Fruit fly (Drosophila melanogaster) whole organism, embryonic: Measurements from ENCODE around the gene Cog2.

ENCODE experiments used
- Ada2b ChIP-seq: fragments of 200-800 bp; sonication (Bioruptor generic); IDR thresholded peaks from 2 replicates; pipeline ENCODE4 v1.3.6; 2022; ENCODE audit warnings: missing biosample characterization, missing genetic modification characterization
- Antp ChIP-seq: fragments of 200-800 bp; sonication (Bioruptor generic); optimal IDR thresholded peaks from 3 replicates; lab custom pipeline; 2016; ENCODE audit warnings: missing biosample characterization, missing genetic modification characterization
- B-H1 ChIP-seq: fragments of 200-800 bp; sonication (Bioruptor generic); IDR thresholded peaks from 3 replicates; pipeline ENCODE4 v1.3.6; 2022; ENCODE audit warnings: missing biosample characterization, missing genetic modification characterization
- CG10209 ChIP-seq: fragments of 200-800 bp; sonication (Bioruptor generic); optimal IDR thresholded peaks from 3 replicates; lab custom pipeline; 2017; ENCODE audit warnings: missing biosample characterization, mild to moderate bottlenecking, missing genetic modification characterization, missing genetic modification reagents
- CG10274 ChIP-seq: fragments of 200-800 bp; sonication (Bioruptor generic); optimal IDR thresholded peaks from 3 replicates; lab custom pipeline; 2017; ENCODE audit warnings: missing biosample characterization, mild to moderate bottlenecking, missing genetic modification characterization
- CG11398 ChIP-seq: fragments of 200-800 bp; sonication (Bioruptor generic); optimal IDR thresholded peaks from 2 replicates; lab custom pipeline; 2016; ENCODE audit warnings: missing biosample characterization, missing genetic modification characterization
- CG11723 ChIP-seq: fragments of 200-800 bp; sonication (Bioruptor generic); optimal IDR thresholded peaks from 2 replicates; lab custom pipeline; 2017; ENCODE audit warnings: missing biosample characterization, mild to moderate bottlenecking, missing genetic modification characterization
- CG13123 ChIP-seq: fragments of 200-800 bp; sonication (Bioruptor generic); optimal IDR thresholded peaks from 2 replicates; lab custom pipeline; 2016; ENCODE audit warnings: missing biosample characterization, missing genetic modification characterization
- CG13775 ChIP-seq: fragments of 200-800 bp; sonication (Bioruptor generic); optimal IDR thresholded peaks from 3 replicates; lab custom pipeline; 2017; ENCODE audit warnings: missing biosample characterization, mild to moderate bottlenecking, missing genetic modification characterization
- CG14014 ChIP-seq: fragments of 200-800 bp; sonication (Bioruptor generic); IDR thresholded peaks from 2 replicates; pipeline ENCODE4 v1.3.6; 2022; ENCODE audit warnings: missing biosample characterization, missing genetic modification characterization
- CG14710 ChIP-seq: fragments of 200-800 bp; sonication (Bioruptor generic); optimal IDR thresholded peaks from 3 replicates; lab custom pipeline; 2019; ENCODE audit warnings: missing biosample characterization, mild to moderate bottlenecking, missing genetic modification characterization, moderate library complexity
- CG15269 ChIP-seq: fragments of 200-800 bp; sonication (Bioruptor generic); optimal IDR thresholded peaks from 2 replicates; lab custom pipeline; 2018; ENCODE audit warnings: missing biosample characterization, mild to moderate bottlenecking, missing genetic modification characterization, moderate library complexity
- CG17385 ChIP-seq: fragments of 200-800 bp; sonication (Bioruptor generic); optimal IDR thresholded peaks from 3 replicates; lab custom pipeline; 2018; ENCODE audit warnings: missing biosample characterization, mild to moderate bottlenecking, missing genetic modification characterization
- CG30020 ChIP-seq: fragments of 200-800 bp; optimal IDR thresholded peaks from 2 replicates; lab custom pipeline; 2019; ENCODE audit warnings: missing biosample characterization, mild to moderate bottlenecking, missing genetic modification characterization, moderate library complexity
- CG30403 ChIP-seq: fragments of 200-800 bp; sonication (Bioruptor generic); optimal IDR thresholded peaks from 3 replicates; lab custom pipeline; 2016; ENCODE audit warnings: missing biosample characterization, missing genetic modification characterization
- CG32772 ChIP-seq: fragments of 200-800 bp; sonication (Bioruptor generic); IDR thresholded peaks from 2 replicates; pipeline ENCODE4 v1.3.6; 2022; ENCODE audit warnings: missing biosample characterization, missing genetic modification characterization
- CG3281 ChIP-seq: fragments of 200-800 bp; sonication (Bioruptor generic); optimal IDR thresholded peaks from 3 replicates; lab custom pipeline; 2017; ENCODE audit warnings: missing biosample characterization, mild to moderate bottlenecking, missing genetic modification characterization
- CG7357 ChIP-seq: fragments of 200-800 bp; sonication (Bioruptor generic); IDR thresholded peaks from 3 replicates; pipeline ENCODE4 v1.3.6; 2022; ENCODE audit warnings: missing biosample characterization, missing genetic modification characterization
- CG8388 ChIP-seq: fragments of 200-800 bp; sonication (Bioruptor generic); optimal IDR thresholded peaks from 2 replicates; lab custom pipeline; 2019; ENCODE audit warnings: missing biosample characterization, mild to moderate bottlenecking, missing genetic modification characterization, moderate library complexity
- Drgx ChIP-seq: fragments of 200-800 bp; sonication (Bioruptor generic); IDR thresholded peaks from 2 replicates; pipeline ENCODE4 v1.3.6; 2022; ENCODE audit warnings: missing biosample characterization, missing genetic modification characterization
- Gug ChIP-seq: fragments of 200-800 bp; sonication (Bioruptor generic); IDR thresholded peaks from 4 replicates; pipeline ENCODE4 v1.3.6; 2022; ENCODE audit warnings: missing biosample characterization, missing genetic modification characterization
- H2.0 ChIP-seq: fragments of 200-800 bp; sonication (Bioruptor generic); IDR thresholded peaks from 2 replicates; pipeline ENCODE4 v1.3.6; 2022; ENCODE audit warnings: missing biosample characterization, missing genetic modification characterization
- HmgZ ChIP-seq: fragments of 200-800 bp; sonication (Bioruptor generic); optimal IDR thresholded peaks from 2 replicates; lab custom pipeline; 2018; ENCODE audit warnings: missing biosample characterization, mild to moderate bottlenecking, missing genetic modification characterization
- Hr3 ChIP-seq: fragments of 200-800 bp; sonication (Bioruptor generic); optimal IDR thresholded peaks from 3 replicates; lab custom pipeline; 2016; ENCODE audit warnings: missing biosample characterization, missing genetic modification characterization
- Hr78 ChIP-seq, 2 experiments: fragments of 200-800 bp in 1 of 2; fragments of >200 bp in 1 of 2; sonication (Bioruptor generic) in 1 of 2; optimal IDR thresholded peaks; 2 replicates each; lab custom pipeline; 2017 to 2019; ENCODE audit warnings: missing biosample characterization in 2 of 2, missing genetic modification characterization in 2 of 2, mild to moderate bottlenecking in 1 of 2, moderate library complexity in 1 of 2
- MTF-1 ChIP-seq: fragments of 200-800 bp; sonication (Bioruptor generic); optimal IDR thresholded peaks from 2 replicates; lab custom pipeline; 2018; ENCODE audit warnings: missing biosample characterization, mild to moderate bottlenecking, missing genetic modification characterization, borderline replicate concordance
- NC2α ChIP-seq: fragments of 200-800 bp; sonication (Bioruptor generic); optimal IDR thresholded peaks from 2 replicates; lab custom pipeline; 2016; ENCODE audit warnings: missing biosample characterization, missing genetic modification characterization
- Neu2 ChIP-seq: fragments of 200-800 bp; sonication (Bioruptor generic); optimal IDR thresholded peaks from 3 replicates; lab custom pipeline; 2016; ENCODE audit warnings: missing biosample characterization, missing genetic modification characterization, borderline replicate concordance
- Oli ChIP-seq: fragments of 200-800 bp; sonication (Bioruptor generic); optimal IDR thresholded peaks from 2 replicates; lab custom pipeline; 2018; ENCODE audit warnings: missing biosample characterization, mild to moderate bottlenecking, missing genetic modification characterization, moderate library complexity
- Ptx1 ChIP-seq: fragments of 200-800 bp; sonication (Bioruptor generic); IDR thresholded peaks from 2 replicates; pipeline ENCODE4 v1.3.6; 2022; ENCODE audit warnings: missing biosample characterization, missing genetic modification characterization
- Xrp1 ChIP-seq: fragments of 200-800 bp; sonication (Bioruptor generic); IDR thresholded peaks from 2 replicates; pipeline ENCODE4 v1.3.6; 2022; ENCODE audit warnings: missing biosample characterization, missing genetic modification characterization
- az2 ChIP-seq: fragments of 200-800 bp; sonication (Bioruptor generic); optimal IDR thresholded peaks from 3 replicates; lab custom pipeline; 2016; ENCODE audit warnings: missing biosample characterization, missing genetic modification characterization
- caup ChIP-seq: fragments of 200-800 bp; sonication (Bioruptor generic); optimal IDR thresholded peaks from 3 replicates; lab custom pipeline; 2017; ENCODE audit warnings: missing biosample characterization, mild to moderate bottlenecking, missing genetic modification characterization, moderate library complexity; ENCODE audit not compliant: severe bottlenecking
- cg ChIP-seq: fragments of 200-800 bp; sonication (Bioruptor generic); optimal IDR thresholded peaks from 3 replicates; lab custom pipeline; 2019; ENCODE audit warnings: missing biosample characterization, mild to moderate bottlenecking, missing genetic modification characterization, moderate library complexity
- crp ChIP-seq, 2 experiments: fragments of 200-800 bp; sonication (Bioruptor generic); optimal IDR thresholded peaks; 2 replicates in 1 of 2; 3 replicates in 1 of 2; lab custom pipeline; 2017; ENCODE audit warnings: missing biosample characterization in 2 of 2, missing genetic modification characterization in 2 of 2, mild to moderate bottlenecking in 1 of 2, moderate library complexity in 1 of 2
- disco-r ChIP-seq: fragments of 200-800 bp; sonication (Bioruptor generic); optimal IDR thresholded peaks from 2 replicates; lab custom pipeline; 2016; ENCODE audit warnings: missing biosample characterization, missing genetic modification characterization
- ftz-f1 ChIP-seq: fragments of 200-800 bp; sonication (Bioruptor generic); optimal IDR thresholded peaks from 2 replicates; lab custom pipeline; 2016; ENCODE audit warnings: missing biosample characterization, missing genetic modification characterization
- gsb-n ChIP-seq: fragments of 200-800 bp; sonication (Bioruptor generic); optimal IDR thresholded peaks from 3 replicates; lab custom pipeline; 2018; ENCODE audit warnings: missing biosample characterization, mild to moderate bottlenecking, missing genetic modification characterization
- jigr1 ChIP-seq: fragments of 200-800 bp; sonication (Bioruptor generic); IDR thresholded peaks from 3 replicates; pipeline ENCODE4 v1.3.6; 2022; ENCODE audit warnings: missing biosample characterization, missing genetic modification characterization
- ken ChIP-seq: fragments of 200-800 bp; sonication (Bioruptor generic); IDR thresholded peaks from 3 replicates; pipeline ENCODE4 v1.3.6; 2022; ENCODE audit warnings: missing biosample characterization, missing genetic modification characterization
- oc ChIP-seq: fragments of 200-800 bp; sonication (Bioruptor generic); optimal IDR thresholded peaks from 2 replicates; lab custom pipeline; 2018; ENCODE audit warnings: missing biosample characterization, mild to moderate bottlenecking, missing genetic modification characterization, moderate library complexity
- pfk ChIP-seq: fragments of 200-800 bp; sonication (Bioruptor generic); optimal IDR thresholded peaks from 2 replicates; lab custom pipeline; 2018; ENCODE audit warnings: missing biosample characterization, mild to moderate bottlenecking, missing genetic modification characterization, moderate library complexity
- pros ChIP-seq: fragments of 200-800 bp; sonication (Bioruptor generic); optimal IDR thresholded peaks from 3 replicates; lab custom pipeline; 2019; ENCODE audit warnings: missing biosample characterization, mild to moderate bottlenecking, missing genetic modification characterization, moderate library complexity
- ro ChIP-seq: fragments of 200-800 bp; sonication (Bioruptor generic); IDR thresholded peaks from 2 replicates; pipeline ENCODE4 v1.3.6; 2022; ENCODE audit warnings: missing biosample characterization, missing genetic modification characterization
- stwl ChIP-seq: fragments of 200-800 bp; sonication (Bioruptor generic); optimal IDR thresholded peaks from 3 replicates; lab custom pipeline; 2018; ENCODE audit warnings: missing biosample characterization, mild to moderate bottlenecking, missing genetic modification characterization, moderate library complexity
- tup ChIP-seq: fragments of 200-800 bp; sonication (Bioruptor generic); optimal IDR thresholded peaks from 2 replicates; lab custom pipeline; 2016; ENCODE audit warnings: missing biosample characterization, mild to moderate bottlenecking, missing genetic modification characterization, moderate library complexity
- wdn ChIP-seq: fragments of 200-800 bp; sonication (Bioruptor generic); IDR thresholded peaks from 2 replicates; pipeline ENCODE4 v1.3.6; 2022; ENCODE audit warnings: missing biosample characterization, missing genetic modification characterization
- zen2 ChIP-seq: fragments of 200-800 bp; sonication (Bioruptor generic); IDR thresholded peaks from 3 replicates; pipeline ENCODE4 v1.3.6; 2022; ENCODE audit warnings: missing biosample characterization, missing genetic modification characterization; ENCODE audit not compliant: partially characterized antibody

Gene Cog2

DNA sequence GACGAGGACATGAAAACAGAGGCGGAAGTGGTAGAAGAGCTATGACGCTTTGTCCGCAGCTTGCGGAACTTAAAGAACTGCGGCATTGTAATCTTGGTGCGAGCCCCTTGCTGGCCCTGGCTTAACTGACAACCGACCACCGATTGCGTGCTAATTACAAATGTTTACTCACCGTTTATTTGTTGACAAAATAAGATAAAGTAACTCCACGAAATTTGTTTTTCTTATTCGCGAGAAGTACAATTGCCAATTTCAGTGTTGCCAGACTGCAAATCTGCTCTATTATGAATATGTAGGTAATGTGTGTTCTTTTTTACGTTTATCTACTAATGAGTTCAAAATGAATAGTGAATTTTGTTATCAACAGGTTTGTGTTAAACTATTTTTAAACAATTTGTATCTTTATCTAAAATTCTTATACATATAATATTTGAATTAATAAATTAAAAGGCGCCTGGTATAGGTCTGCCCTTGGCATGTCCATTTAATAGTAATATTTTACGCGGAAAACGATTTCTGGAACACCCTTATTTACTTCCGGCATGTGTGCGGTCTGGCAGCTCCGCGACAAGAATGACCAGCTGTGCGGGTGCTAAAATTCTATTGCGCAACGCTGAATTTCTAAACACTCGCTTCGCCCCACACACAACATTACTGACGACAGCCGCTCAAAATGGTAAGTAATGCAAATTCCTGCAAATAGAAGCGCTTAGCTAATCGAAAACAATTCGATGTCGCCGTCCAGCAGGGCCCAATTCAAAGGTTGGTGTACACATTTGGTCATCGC, 4.6 kb downstream of the Cog2 start, which contains the start of the genes Atg4b and Hibch (continued):
- TF ChIP-seq CG30403 (peak; percentile 91), jigr1 (peak; percentile 45; the same call in 1 of the 3 replicates), ken (GFP tag; lab: Robert Waterston, UW) (peak; percentile 78; the same call in 2 of the 3 replicates), caup (peak; percentile 82), ftz-f1 (GFP tag; lab: Kevin White, UChicago) (no peak), wdn (GFP tag; lab: Robert Waterston, UW) (peak; percentile 79), CG14014 (GFP tag; lab: Robert Waterston, UW) (peak; percentile 69), oc (tag; lab: Kevin White, UChicago) (no peak), ro (GFP tag; lab: Robert Waterston, UW) (peak; percentile 20; the same call in 1 of the 2 replicates), CG10209 (GFP tag; lab: Kevin White, UChicago) (peak; percentile 85), CG32772 (GFP tag; lab: Robert Waterston, UW) (peak; percentile 62), Ptx1 (GFP tag; lab: Robert Waterston, UW) (peak; percentile 90), disco-r (GFP tag; lab: Kevin White, UChicago) (no peak), Hr78 (GFP tag; optimal IDR thresholded peaks at IDR 0.05; lab: Kevin White, UChicago) (no peak), Neu2 (GFP tag; lab: Kevin White, UChicago) (no peak), CG7357 (GFP tag; lab: Robert Waterston, UW) (peak; percentile 68), Hr3 (peak; percentile 84), zen2 (no peak), CG11398 (GFP tag; lab: Kevin White, UChicago) (no peak), MTF-1 (GFP tag; lab: Kevin White, UChicago) (peak; percentile 27), Drgx (GFP tag; lab: Robert Waterston, UW) (peak; percentile 72), stwl (tag; lab: Kevin White, UChicago) (peak; percentile 51), pros (GFP tag; lab: Kevin White, UChicago) (no peak), CG30020 (tag; lab: Kevin White, UChicago) (peak; percentile 79), az2 (GFP tag; lab: Kevin White, UChicago) (peak; percentile 82), HmgZ (peak; percentile 77), NC2α (no peak), CG13775 (GFP tag; lab: Kevin White, UChicago) (peak; percentile 87), Xrp1 (GFP tag; lab: Robert Waterston, UW) (peak; percentile 86), gsb-n (tag; lab: Kevin White, UChicago) (no peak), pfk (GFP tag; lab: Kevin White, UChicago) (peak; percentile 47), H2.0 (peak; percentile 60), CG11723 (GFP tag; lab: Kevin White, UChicago) (peak; percentile 67), CG14710 (peak; percentile 91), CG15269 (tag; lab: Kevin White, UChicago) (peak; percentile 85), CG3281 (GFP tag; lab: Kevin White, UChicago) (peak; percentile 88), Gug (peak; percentile 81), crp (GFP tag; optimal IDR thresholded peaks at IDR 0.05; lab: Kevin White, UChicago) (peak; percentile 48 to 91), CG13123 (GFP tag; lab: Kevin White, UChicago) (peak; percentile 63), Ada2b (peak; percentile 79), CG10274 (GFP tag; lab: Kevin White, UChicago) (peak; percentile 44), tup (GFP tag; lab: Kevin White, UChicago) (peak; percentile 11), CG17385 (peak; percentile 64), CG8388 (GFP tag; lab: Kevin White, UChicago) (peak; percentile 76), cg (no peak), B-H1 (GFP tag; lab: Robert Waterston, UW) (peak; percentile 66), Antp (GFP tag; lab: Kevin White, UChicago) (no peak), Oli (tag; lab: Kevin White, UChicago) (peak; percentile 83)
